Worm (Caenorhabditis elegans) whole organism, mixed stage, embryonic: Measurements from ENCODE around the gene mrps-5.

Experiments
- M03D4.4 ChIP-seq: sonication (generic microtip); optimal IDR thresholded peaks from 2 replicates; lab custom pipeline; 2017; ENCODE audit warnings: mild to moderate bottlenecking, missing genetic modification characterization, missing compliant biosample characterization
- bed-3 ChIP-seq: fragments of 200-800 bp; sonication (Bioruptor generic); optimal IDR thresholded peaks from 3 replicates; lab custom pipeline; 2018; ENCODE audit warnings: mild to moderate bottlenecking, missing genetic modification characterization, moderate library complexity, missing compliant biosample characterization
- ceh-43 ChIP-seq: fragments of 200-800 bp; sonication (Bioruptor generic); optimal IDR thresholded peaks from 2 replicates; lab custom pipeline; 2018; ENCODE audit warnings: mild to moderate bottlenecking, missing genetic modification characterization, moderate library complexity, missing compliant biosample characterization
- cnd-1 ChIP-seq: fragments of 200-800 bp; sonication (Bioruptor generic); optimal IDR thresholded peaks from 2 replicates; lab custom pipeline; 2018; ENCODE audit warnings: mild to moderate bottlenecking, missing genetic modification characterization, missing compliant biosample characterization
- drap-1 ChIP-seq: fragments of 200-800 bp; sonication (Bioruptor generic); optimal IDR thresholded peaks from 3 replicates; lab custom pipeline; 2018; ENCODE audit warnings: mild to moderate bottlenecking, missing genetic modification characterization, missing compliant biosample characterization
- elt-1 ChIP-seq: sonication (generic microtip); optimal IDR thresholded peaks from 2 replicates; lab custom pipeline; 2017; ENCODE audit warnings: missing genetic modification characterization, mild to moderate bottlenecking, missing compliant biosample characterization, antibody characterized with exemption, moderate library complexity, borderline replicate concordance; ENCODE audit not compliant: insufficient read depth
- elt-3 ChIP-seq: fragments of 150-350 bp; optimal IDR thresholded peaks from 2 replicates; lab custom pipeline; 2014; ENCODE audit warnings: missing biosample characterization, missing genetic modification characterization
- flh-1 ChIP-seq: fragments of 200-800 bp; sonication (Bioruptor generic); optimal IDR thresholded peaks from 2 replicates; lab custom pipeline; 2018; ENCODE audit warnings: mild to moderate bottlenecking, missing genetic modification characterization, moderate library complexity, missing compliant biosample characterization
- ham-2 ChIP-seq: fragments of 200-800 bp; sonication (Bioruptor generic); optimal IDR thresholded peaks from 2 replicates; lab custom pipeline; 2018; ENCODE audit warnings: mild to moderate bottlenecking, missing genetic modification characterization, missing compliant biosample characterization
- lin-13 ChIP-seq: fragments of 150-350 bp; optimal IDR thresholded peaks from 2 replicates; lab custom pipeline; 2014; ENCODE audit warnings: missing biosample characterization, missing genetic modification characterization
- lin-32 ChIP-seq: fragments of 200-800 bp; sonication (Bioruptor generic); optimal IDR thresholded peaks from 2 replicates; lab custom pipeline; 2018; ENCODE audit warnings: mild to moderate bottlenecking, missing genetic modification characterization, missing compliant biosample characterization
- mep-1 ChIP-seq: fragments of 150-350 bp; optimal IDR thresholded peaks from 2 replicates; lab custom pipeline; 2017; ENCODE audit warnings: missing biosample characterization, missing genetic modification reagents, missing genetic modification characterization, inconsistent platforms
- mls-2 ChIP-seq: sonication (generic microtip); optimal IDR thresholded peaks from 2 replicates; lab custom pipeline; 2016; ENCODE audit warnings: mild to moderate bottlenecking, missing genetic modification characterization, moderate library complexity, missing compliant biosample characterization
- nhr-12 ChIP-seq: fragments of 150-350 bp; optimal IDR thresholded peaks from 2 replicates; lab custom pipeline; 2014; ENCODE audit warnings: missing biosample characterization, missing genetic modification characterization
- nhr-2 ChIP-seq: fragments of 150-350 bp; optimal IDR thresholded peaks from 2 replicates; lab custom pipeline; 2014; ENCODE audit warnings: missing biosample characterization, missing genetic modification characterization
- nhr-237 ChIP-seq: fragments of 150-350 bp; optimal IDR thresholded peaks from 2 replicates; lab custom pipeline; 2014; ENCODE audit warnings: missing biosample characterization, missing genetic modification characterization
- nhr-28 ChIP-seq: fragments of 150-350 bp; optimal IDR thresholded peaks from 2 replicates; lab custom pipeline; 2014; ENCODE audit warnings: missing biosample characterization, missing genetic modification characterization
- nhr-76 ChIP-seq: sonication (generic microtip); optimal IDR thresholded peaks from 2 replicates; lab custom pipeline; 2017; ENCODE audit warnings: missing biosample characterization, missing genetic modification characterization
- pha-4 ChIP-seq: fragments of 150-350 bp; optimal IDR thresholded peaks from 2 replicates; lab custom pipeline; 2018; ENCODE audit warnings: missing biosample characterization, missing genetic modification reagents, missing genetic modification characterization
- sem-2 ChIP-seq: fragments of 200-800 bp; sonication (Bioruptor generic); optimal IDR thresholded peaks from 2 replicates; lab custom pipeline; 2018; ENCODE audit warnings: mild to moderate bottlenecking, missing genetic modification characterization, missing compliant biosample characterization
- snpc-4 ChIP-seq: fragments of 150-350 bp; optimal IDR thresholded peaks from 2 replicates; lab custom pipeline; 2014; ENCODE audit warnings: missing biosample characterization, missing genetic modification characterization
- sptf-1 ChIP-seq: sonication (generic microtip); optimal IDR thresholded peaks from 2 replicates; lab custom pipeline; 2017; ENCODE audit warnings: mild to moderate bottlenecking, missing genetic modification characterization, moderate library complexity, missing compliant biosample characterization
- tbx-8 ChIP-seq: fragments of 200-800 bp; sonication (Bioruptor generic); optimal IDR thresholded peaks from 2 replicates; lab custom pipeline; 2018; ENCODE audit warnings: mild to moderate bottlenecking, missing genetic modification characterization, moderate library complexity, missing compliant biosample characterization
- unc-120 ChIP-seq: sonication (generic microtip); optimal IDR thresholded peaks from 2 replicates; lab custom pipeline; 2017; ENCODE audit warnings: missing genetic modification characterization, missing compliant biosample characterization; ENCODE audit not compliant: poor library complexity, severe bottlenecking
- unc-62 ChIP-seq: fragments of 150-350 bp; optimal IDR thresholded peaks from 2 replicates; lab custom pipeline; 2014; ENCODE audit warnings: missing biosample characterization, missing genetic modification reagents, missing genetic modification characterization
- zip-8 ChIP-seq: fragments of 150-350 bp; optimal IDR thresholded peaks from 2 replicates; lab custom pipeline; 2014; ENCODE audit warnings: missing biosample characterization, missing genetic modification characterization
- ztf-11 ChIP-seq: fragments of 150-350 bp; optimal IDR thresholded peaks from 2 replicates; lab custom pipeline; 2014; ENCODE audit warnings: missing biosample characterization, missing genetic modification characterization

The mrps-5 gene

DNA sequence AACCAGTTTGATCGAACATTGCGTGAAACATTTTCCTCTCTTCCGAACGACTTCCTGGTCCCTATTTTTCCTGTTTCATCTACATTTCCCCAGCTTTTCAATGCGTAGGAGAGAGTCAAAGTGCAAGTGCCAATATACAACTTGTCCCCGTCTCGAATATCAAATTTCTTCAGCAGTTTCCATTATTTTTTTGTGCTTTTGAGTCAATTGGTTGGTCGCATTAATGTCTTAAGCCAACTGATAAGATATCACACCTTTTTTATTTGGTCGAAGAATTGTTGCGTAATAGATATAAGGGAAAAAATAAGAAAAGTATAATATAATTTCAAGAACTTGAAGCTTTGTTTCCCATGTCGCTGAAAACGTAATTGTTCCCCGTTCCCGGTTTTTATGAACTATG is 30.9 kb upstream of the mrps-5 start:
- TF ChIP-seq zip-8 (tag; lab: Kevin White, UChicago) = peak; percentile 75
- no peak for TF ChIP-seq snpc-4 (tag; lab: Kevin White, UChicago)

- TF ChIP-seq unc-120 (tag; lab: Kevin White, UChicago) (no peak), mls-2 (tag; lab: Kevin White, UChicago) (no peak), bed-3 (GFP tag; lab: Kevin White, UChicago) (no peak), sem-2 (GFP tag; lab: Kevin White, UChicago) (no peak), nhr-28 (tag; lab: Kevin White, UChicago) (no peak), pha-4 (tag; lab: Kevin White, UChicago) (no peak), nhr-76 (tag; lab: Kevin White, UChicago) (no peak), unc-62 (no peak), elt-3 (tag; lab: Kevin White, UChicago) (no peak), ztf-11 (tag; lab: Kevin White, UChicago) (no peak), M03D4.4 (tag; lab: Kevin White, UChicago) (no peak), sptf-1 (tag; lab: Kevin White, UChicago) (no peak), ceh-43 (GFP tag; lab: Kevin White, UChicago) (no peak), zip-8 (tag; lab: Kevin White, UChicago) (no peak), nhr-2 (tag; lab: Kevin White, UChicago) (no peak)
Observed at ce11 chrV:12533635-12534150, 29.6 kb upstream of the mrps-5 start.

DNA sequence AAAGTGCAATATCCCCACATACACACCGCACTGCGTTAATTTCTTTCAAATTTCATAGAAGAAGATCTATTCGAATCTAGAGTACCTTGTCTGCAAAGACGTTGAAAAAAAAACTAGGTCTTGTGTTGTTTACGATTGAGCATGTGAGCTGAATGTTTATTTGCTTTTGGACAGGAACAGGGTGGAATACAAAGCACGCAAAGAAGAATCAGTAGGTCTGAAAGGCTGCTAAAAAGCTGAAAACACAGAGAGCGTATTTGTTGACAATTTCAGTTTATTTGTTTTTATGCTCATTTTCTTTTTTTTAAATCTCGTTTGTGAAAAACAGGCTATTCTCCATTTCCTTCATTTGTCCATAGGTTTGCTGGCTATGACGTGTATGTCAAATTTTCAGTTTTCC is 28.3 kb upstream of the mrps-5 start:
- no peak for TF ChIP-seq nhr-12 (tag; lab: Kevin White, UChicago)
- no peak for TF ChIP-seq nhr-76 (tag; lab: Kevin White, UChicago)
- no peak for TF ChIP-seq unc-62
- TF ChIP-seq drap-1 (GFP tag; lab: Kevin White, UChicago) = no peak
- no peak for TF ChIP-seq nhr-237 (tag; lab: Kevin White, UChicago)
- TF ChIP-seq M03D4.4 (tag; lab: Kevin White, UChicago) = no peak
- TF ChIP-seq lin-13 = no peak
- no peak for TF ChIP-seq bed-3 (GFP tag; lab: Kevin White, UChicago)
- no peak for TF ChIP-seq snpc-4 (tag; lab: Kevin White, UChicago)
- no peak for TF ChIP-seq zip-8 (tag; lab: Kevin White, UChicago)
- no peak for TF ChIP-seq mep-1 (tag; lab: Kevin White, UChicago)
- no peak for TF ChIP-seq ham-2 (GFP tag; lab: Kevin White, UChicago)
- TF ChIP-seq tbx-8 (GFP tag; lab: Kevin White, UChicago) = no peak
- no peak for TF ChIP-seq elt-1 (tag; lab: Kevin White, UChicago)
- no peak for TF ChIP-seq lin-32 (GFP tag; lab: Kevin White, UChicago)

DNA sequence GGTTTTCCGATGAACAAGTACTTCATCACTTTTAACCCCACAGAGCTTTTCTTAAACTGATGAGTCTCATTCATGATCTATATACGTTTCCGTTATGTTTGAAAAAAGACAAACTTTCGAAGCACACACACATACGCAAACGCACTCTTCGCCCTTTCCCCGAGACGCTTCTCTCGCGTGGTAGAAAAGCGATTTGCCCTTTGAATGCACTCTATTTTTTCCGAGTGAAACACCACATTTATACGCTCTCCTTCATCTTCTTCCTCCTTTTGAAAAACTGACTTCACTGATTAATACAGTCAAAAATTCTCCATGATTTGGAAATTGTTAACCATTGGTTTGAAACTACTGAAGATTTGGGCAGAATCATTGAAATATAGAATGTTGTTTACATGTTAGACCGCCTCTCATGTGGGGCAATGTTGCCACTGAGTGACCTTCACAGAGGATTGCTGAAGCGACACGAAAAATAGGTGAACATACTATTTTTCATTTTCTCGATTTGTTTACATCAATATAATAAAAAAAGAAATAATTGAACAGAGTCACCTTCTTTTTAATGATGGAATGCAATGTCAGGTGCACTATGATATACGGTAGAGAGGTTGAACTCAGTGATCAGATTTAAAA is 26.8 kb upstream of the mrps-5 start:
- TF ChIP-seq sptf-1 (tag; lab: Kevin White, UChicago) (no peak), flh-1 (GFP tag; lab: Kevin White, UChicago) (no peak), zip-8 (tag; lab: Kevin White, UChicago) (no peak), cnd-1 (no peak)

- TF ChIP-seq nhr-2 (tag; lab: Kevin White, UChicago) (no peak), flh-1 (GFP tag; lab: Kevin White, UChicago) (no peak), cnd-1 (no peak), lin-13 (no peak), ham-2 (GFP tag; lab: Kevin White, UChicago) (no peak), drap-1 (GFP tag; lab: Kevin White, UChicago) (no peak), bed-3 (GFP tag; lab: Kevin White, UChicago) (no peak)
Observed at ce11 chrV:12537505-12537904, 25.8 kb upstream of the mrps-5 start.
